Worm (Caenorhabditis elegans): Measurements from ENCODE around the gene kin-26.
A peak's percentile ranks its signal among the peaks of the same experiment; 100 is the strongest.

Gene kin-26

DNA sequence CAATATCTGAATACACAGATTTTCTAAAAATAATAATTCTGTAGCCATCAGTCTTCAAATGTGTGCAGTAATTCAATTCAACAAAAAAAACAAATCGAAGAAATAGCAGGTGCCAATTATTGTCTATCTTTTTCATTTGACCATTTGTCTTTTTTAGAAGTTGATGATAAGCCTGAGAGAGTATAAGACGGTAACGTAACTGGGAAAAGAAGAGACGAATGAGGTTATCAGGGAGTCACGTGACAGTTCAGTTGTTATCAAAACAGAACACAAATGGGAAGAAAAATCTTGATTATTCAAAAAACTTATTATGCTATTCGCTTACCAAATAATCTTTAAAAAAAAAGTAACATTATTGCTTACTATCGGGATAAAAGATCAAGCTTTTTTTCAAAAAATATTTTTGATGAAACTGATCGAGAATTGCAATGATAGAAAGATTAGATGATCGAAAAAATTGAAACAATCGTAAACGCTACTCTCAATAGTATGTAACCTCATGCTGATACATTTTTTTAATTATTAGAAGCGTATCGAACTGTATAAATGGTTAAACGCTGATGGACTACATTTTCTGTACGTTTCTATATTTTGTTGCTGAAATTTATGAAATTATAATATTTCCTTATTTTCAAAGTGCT lies 33.2 kb downstream of the kin-26 start (continued):
- TF ChIP-seq elt-3 (tag; optimal IDR thresholded peaks at IDR 0.05) (peak in 2 of 6 experiments; percentile 23 to 40), mab-9 (GFP tag; IDR thresholded peaks at IDR 0.05) (no peak), dpl-1 (GFP tag; optimal IDR thresholded peaks at IDR 0.05) (no peak)

DNA sequence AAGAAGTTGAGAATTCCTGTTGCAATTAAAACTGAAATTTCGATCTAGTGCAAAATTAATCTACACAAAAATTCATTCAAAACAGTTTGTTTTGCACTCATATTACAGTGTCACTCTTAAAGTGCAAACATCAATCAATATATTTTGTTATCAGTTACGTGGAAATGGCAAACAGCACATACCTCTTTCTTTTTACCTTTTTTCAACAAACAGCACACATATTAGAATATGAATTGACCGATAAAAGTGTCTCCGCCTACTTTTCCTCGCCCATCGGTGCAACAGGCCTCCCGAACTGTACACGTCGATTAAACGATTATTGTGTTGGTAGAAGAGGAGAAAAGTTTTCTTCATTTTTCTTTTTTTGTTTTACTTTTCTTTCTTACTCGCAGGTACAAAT lies 36.5 kb downstream of the kin-26 start:
- TF ChIP-seq efl-1 (optimal IDR thresholded peaks at IDR 0.05) (no peak), efl-1 (GFP tag; optimal IDR thresholded peaks at IDR 0.05 in 1 of 2) (peak in 1 of 2 experiments; percentile 82), lin-35 (GFP tag; optimal IDR thresholded peaks at IDR 0.05) (peak in 1 of 2 experiments; percentile 47), elt-2 (tag; optimal IDR thresholded peaks at IDR 0.05) (peak; percentile 80), fkh-8 (tag; optimal IDR thresholded peaks at IDR 0.05) (no peak), lin-14 (GFP tag; optimal IDR thresholded peaks at IDR 0.05) (peak; percentile 7)

DNA sequence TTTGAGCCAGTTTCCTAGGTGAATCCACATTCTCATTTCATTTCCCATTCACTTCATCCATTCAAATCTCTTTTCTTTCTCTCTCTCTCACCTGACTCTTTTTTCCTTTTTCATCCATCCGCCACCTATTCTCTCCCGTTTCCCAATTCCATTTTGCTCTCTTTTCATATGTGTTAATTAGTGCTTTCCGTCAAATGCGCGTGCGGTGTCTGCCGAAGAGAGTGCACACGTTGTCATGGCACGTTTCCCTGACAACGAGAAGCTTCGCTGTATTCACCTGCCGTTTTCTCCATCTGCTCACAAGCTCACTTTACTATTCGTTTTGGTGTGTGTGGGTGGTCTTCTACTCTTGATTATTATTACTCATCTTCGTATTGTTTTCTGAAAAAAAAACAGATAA lies 37.8 kb downstream of the kin-26 start:
- TF ChIP-seq fos-1 (tag; optimal IDR thresholded peaks at IDR 0.05) (no peak), sptf-1 (tag; optimal IDR thresholded peaks at IDR 0.05) (no peak), jun-1 (tag; optimal IDR thresholded peaks at IDR 0.05) (no peak), efl-1 (optimal IDR thresholded peaks at IDR 0.05) (no peak), efl-1 (GFP tag; optimal IDR thresholded peaks at IDR 0.05 in 1 of 2) (peak in 1 of 2 experiments; percentile 82), ceh-88 (GFP tag; IDR thresholded peaks at IDR 0.05) (no peak), unc-62 (GFP tag; optimal IDR thresholded peaks at IDR 0.05) (no peak), blmp-1 (tag; optimal IDR thresholded peaks at IDR 0.05) (no peak), xbp-1 (tag; optimal IDR thresholded peaks at IDR 0.05) (no peak), fkh-8 (tag; optimal IDR thresholded peaks at IDR 0.05) (peak; percentile 92), lin-14 (GFP tag; optimal IDR thresholded peaks at IDR 0.05) (peak; percentile 33), swsn-7 (tag; optimal IDR thresholded peaks at IDR 0.05) (peak; percentile 6), efl-3 (GFP tag; optimal IDR thresholded peaks at IDR 0.05) (no peak), unc-86 (tag; optimal IDR thresholded peaks at IDR 0.05) (peak; percentile 19), dsc-1 (tag; optimal IDR thresholded peaks at IDR 0.05) (peak; percentile 73), nhr-71 (tag; optimal IDR thresholded peaks at IDR 0.05) (peak; percentile 34), nhr-84 (tag; optimal IDR thresholded peaks at IDR 0.05) (no peak), egl-13 (tag; optimal IDR thresholded peaks at IDR 0.05) (peak; percentile 20), ama-1 (optimal IDR thresholded peaks at IDR 0.05) (no peak), nhr-47 (tag; optimal IDR thresholded peaks at IDR 0.05) (peak; percentile 45), isw-1 (GFP tag; IDR thresholded peaks at IDR 0.05) (no peak), vab-15 (tag; optimal IDR thresholded peaks at IDR 0.05) (no peak), nhr-20 (tag; optimal IDR thresholded peaks at IDR 0.05) (peak; percentile 10), lsy-2 (tag; optimal IDR thresholded peaks at IDR 0.05) (peak in 1 of 2 experiments; percentile 4)

DNA sequence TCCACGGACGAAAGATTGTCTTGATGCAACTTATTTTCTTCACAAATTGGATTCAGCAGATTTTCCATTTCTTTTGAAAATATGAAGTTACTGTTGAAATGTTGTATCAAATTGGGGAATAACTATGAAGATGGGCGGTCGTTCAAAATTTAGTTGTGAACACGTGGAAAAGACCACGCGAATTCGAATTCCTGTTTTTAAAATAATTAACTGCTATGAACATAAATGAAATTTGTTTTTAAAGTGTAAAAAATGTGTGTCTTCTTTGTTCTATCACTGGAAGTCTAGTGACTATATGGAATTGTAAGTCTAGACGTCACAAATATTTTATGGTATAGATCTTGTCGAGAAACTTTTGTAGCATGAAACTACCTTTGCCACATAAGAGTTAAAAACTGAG lies 39.3 kb downstream of the kin-26 start, which contains the start of gene C06A6.7:
C06A6.7 (minus strand) TSS at position 101 of the 400 bp plus-strand sequence.
- no peak for TF ChIP-seq hlh-4 (tag; optimal IDR thresholded peaks at IDR 0.05)
- TF ChIP-seq mab-9 (GFP tag; IDR thresholded peaks at IDR 0.05): no peak
- no peak for TF ChIP-seq vab-15 (tag; optimal IDR thresholded peaks at IDR 0.05)
- no peak for TF ChIP-seq ets-5 (GFP tag; IDR thresholded peaks at IDR 0.05)
- TF ChIP-seq lin-35 (GFP tag; optimal IDR thresholded peaks at IDR 0.05): no peak
- no peak for TF ChIP-seq dpl-1 (GFP tag; optimal IDR thresholded peaks at IDR 0.05)
- no peak for TF ChIP-seq zag-1 (tag; optimal IDR thresholded peaks at IDR 0.05)
- TF ChIP-seq ceh-88 (GFP tag; IDR thresholded peaks at IDR 0.05): no peak
- no peak for TF ChIP-seq ceh-90 (tag; optimal IDR thresholded peaks at IDR 0.05)
- TF ChIP-seq fkh-8 (tag; optimal IDR thresholded peaks at IDR 0.05): no peak
- TF ChIP-seq nhr-85 (tag): no peak
- no peak for TF ChIP-seq fos-1 (tag; optimal IDR thresholded peaks at IDR 0.05)
- no peak for TF ChIP-seq tlp-1 (tag; optimal IDR thresholded peaks at IDR 0.05)
- TF ChIP-seq irx-1 (tag; optimal IDR thresholded peaks at IDR 0.05): no peak
- TF ChIP-seq unc-62 (GFP tag; optimal IDR thresholded peaks at IDR 0.05): no peak
- no peak for TF ChIP-seq C34B4.2 (tag; optimal IDR thresholded peaks at IDR 0.05)
- no peak for TF ChIP-seq ztf-4 (tag; optimal IDR thresholded peaks at IDR 0.05)
- no peak for TF ChIP-seq skn-1 (tag; optimal IDR thresholded peaks at IDR 0.05)

Measured in whole organism, L1 larva.